Worm (Caenorhabditis elegans): ENCODE measurements around the gene C48D5.3.

Gene C48D5.3

DNA sequence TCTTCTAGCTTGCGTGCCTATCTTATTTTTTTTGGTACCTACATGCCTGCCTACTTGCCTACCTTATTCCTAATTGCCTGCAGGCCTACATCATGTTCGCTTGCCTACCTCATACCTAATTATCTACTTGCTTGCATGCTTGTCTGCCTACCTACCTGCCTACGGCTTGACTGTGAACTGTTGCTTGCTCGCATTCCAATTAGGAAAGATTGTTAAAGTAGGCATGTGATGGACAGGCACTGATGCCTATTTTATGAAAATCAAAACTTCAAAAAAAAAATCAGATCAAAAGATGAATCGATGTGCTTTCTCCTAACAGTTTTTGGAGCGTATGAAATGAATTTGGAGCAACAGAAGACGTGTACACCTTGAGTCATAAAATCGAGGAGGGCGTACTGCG, 31.2 kb downstream of the C48D5.3 start:
- TF ChIP-seq elt-3 (tag; optimal IDR thresholded peaks at IDR 0.05), result no peak
- no peak for TF ChIP-seq ceh-9 (tag; optimal IDR thresholded peaks at IDR 0.05)
- TF ChIP-seq nfya-1 (tag; optimal IDR thresholded peaks at IDR 0.05; ENCODE audit: insufficient read depth), result no peak
- TF ChIP-seq lsy-12 (tag; optimal IDR thresholded peaks at IDR 0.05), result no peak
- TF ChIP-seq R02D3.7 (tag; optimal IDR thresholded peaks at IDR 0.05), result no peak
- no peak for TF ChIP-seq ztf-4 (tag; optimal IDR thresholded peaks at IDR 0.05)
- TF ChIP-seq daf-12 (tag; optimal IDR thresholded peaks at IDR 0.05), result no peak
- TF ChIP-seq tbx-2 (tag; optimal IDR thresholded peaks at IDR 0.05), result no peak
- no peak for TF ChIP-seq ceh-82 (tag; optimal IDR thresholded peaks at IDR 0.05)
- TF ChIP-seq jun-1 (tag; optimal IDR thresholded peaks at IDR 0.05), result no peak
- TF ChIP-seq skn-1 (tag; optimal IDR thresholded peaks at IDR 0.05), result no peak
- TF ChIP-seq nhr-23 (tag; optimal IDR thresholded peaks at IDR 0.05), result no peak
- TF ChIP-seq eor-1 (tag; optimal IDR thresholded peaks at IDR 0.05), result no peak
- no peak for TF ChIP-seq zag-1 (tag; optimal IDR thresholded peaks at IDR 0.05)

DNA sequence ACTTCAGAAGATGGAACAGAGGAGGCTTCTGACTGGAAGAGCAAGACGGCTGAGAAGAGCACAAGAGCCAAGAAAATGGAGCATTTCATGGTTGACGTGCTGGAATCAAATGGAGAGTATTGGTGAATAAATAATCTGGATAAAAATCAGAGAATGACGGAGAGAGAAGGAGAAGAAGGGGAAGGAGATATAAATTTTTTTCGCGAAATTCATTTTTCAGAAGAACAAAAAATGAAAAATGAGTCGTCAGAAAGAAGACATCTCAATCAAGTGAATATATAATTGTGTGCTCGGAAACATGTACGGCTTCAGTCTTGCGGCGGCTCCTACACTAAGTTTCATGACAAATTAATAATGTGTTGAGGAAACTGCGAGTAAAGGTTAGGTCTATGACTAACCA, 31.8 kb downstream of the C48D5.3 start, which contains the start of gene C54C6.5:
Gene C54C6.5 (minus strand): TSS at position 101 of the 400 bp plus-strand sequence.
- TF ChIP-seq lsy-12 (tag; optimal IDR thresholded peaks at IDR 0.05), result no peak
- TF ChIP-seq aly-2 (tag; optimal IDR thresholded peaks at IDR 0.05), result no peak
- TF ChIP-seq mdl-1 (tag; optimal IDR thresholded peaks at IDR 0.05), result no peak
- TF ChIP-seq skn-1 (tag; optimal IDR thresholded peaks at IDR 0.05), result no peak
- TF ChIP-seq fkh-2 (tag; optimal IDR thresholded peaks at IDR 0.05), result no peak
- TF ChIP-seq nhr-11 (tag; optimal IDR thresholded peaks at IDR 0.05), result no peak
- no peak for TF ChIP-seq fos-1 (tag; optimal IDR thresholded peaks at IDR 0.05)
- no peak for TF ChIP-seq egl-5 (tag; optimal IDR thresholded peaks at IDR 0.05)
- TF ChIP-seq nhr-237 (tag; optimal IDR thresholded peaks at IDR 0.05), result no peak
- TF ChIP-seq unc-39 (tag; optimal IDR thresholded peaks at IDR 0.05), result no peak
- TF ChIP-seq ztf-4 (tag; optimal IDR thresholded peaks at IDR 0.05), result no peak
- TF ChIP-seq ceh-28 (tag; optimal IDR thresholded peaks at IDR 0.05), result no peak
- TF ChIP-seq elt-3 (tag; optimal IDR thresholded peaks at IDR 0.05), result no peak

- TF ChIP-seq tbx-2 (tag; optimal IDR thresholded peaks at IDR 0.05), result no peak
- TF ChIP-seq hmg-11 (tag; optimal IDR thresholded peaks at IDR 0.05), result no peak
- TF ChIP-seq nhr-77 (tag; optimal IDR thresholded peaks at IDR 0.05), result no peak
These were observed 33.5 kb downstream of the C48D5.3 start, which contains the start of gene C54C6.11 for ce11 chrIII:3548017-3548416. C54C6.11 (plus strand) TSS chrIII:3548317.

DNA sequence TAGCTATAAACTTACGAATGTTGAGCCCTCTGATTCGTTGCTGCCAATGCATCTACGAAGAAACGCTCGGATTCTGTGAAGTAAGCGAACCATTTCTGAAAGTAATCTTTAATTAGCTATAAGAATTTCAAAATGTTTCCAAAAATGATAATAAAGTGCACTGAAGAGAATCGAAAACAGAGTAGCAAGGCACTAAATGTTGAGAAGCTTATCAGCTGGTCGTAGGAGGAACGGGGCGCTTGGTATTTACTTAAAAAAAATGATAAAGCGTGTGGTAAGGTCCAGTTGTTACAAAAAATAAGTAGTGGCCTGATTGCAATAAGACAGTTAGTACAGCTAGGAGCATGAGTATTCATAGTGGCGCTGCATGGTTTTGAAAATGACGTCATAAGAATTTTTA, 35.2 kb downstream of the C48D5.3 start, which contains the start of gene C54C6.7:
Gene C54C6.7 (minus strand): TSS at position 101 of the 400 bp plus-strand sequence.
- TF ChIP-seq fkh-2 (tag; optimal IDR thresholded peaks at IDR 0.05) (no peak), nhr-43 (tag; optimal IDR thresholded peaks at IDR 0.05; ENCODE audit: poor library complexity, severe bottlenecking) (no peak), ztf-11 (tag; optimal IDR thresholded peaks at IDR 0.05) (no peak), sea-2 (GFP tag; optimal IDR thresholded peaks at IDR 0.05) (no peak), nhr-67 (tag; optimal IDR thresholded peaks at IDR 0.05) (no peak), lsy-12 (tag; optimal IDR thresholded peaks at IDR 0.05) (no peak), snpc-4 (tag; optimal IDR thresholded peaks at IDR 0.05) (no peak), lin-39 (tag; optimal IDR thresholded peaks at IDR 0.05) (no peak), daf-12 (tag; optimal IDR thresholded peaks at IDR 0.05) (no peak), unc-39 (tag; optimal IDR thresholded peaks at IDR 0.05) (no peak), nhr-237 (tag; optimal IDR thresholded peaks at IDR 0.05) (no peak), hmg-11 (tag; optimal IDR thresholded peaks at IDR 0.05) (no peak), elt-1 (tag; optimal IDR thresholded peaks at IDR 0.05) (no peak), mdl-1 (tag; optimal IDR thresholded peaks at IDR 0.05) (no peak), elt-3 (tag; optimal IDR thresholded peaks at IDR 0.05) (no peak), jun-1 (tag; optimal IDR thresholded peaks at IDR 0.05) (no peak), lin-15B (tag; optimal IDR thresholded peaks at IDR 0.05) (no peak), nhr-25 (tag; optimal IDR thresholded peaks at IDR 0.05) (no peak)

DNA sequence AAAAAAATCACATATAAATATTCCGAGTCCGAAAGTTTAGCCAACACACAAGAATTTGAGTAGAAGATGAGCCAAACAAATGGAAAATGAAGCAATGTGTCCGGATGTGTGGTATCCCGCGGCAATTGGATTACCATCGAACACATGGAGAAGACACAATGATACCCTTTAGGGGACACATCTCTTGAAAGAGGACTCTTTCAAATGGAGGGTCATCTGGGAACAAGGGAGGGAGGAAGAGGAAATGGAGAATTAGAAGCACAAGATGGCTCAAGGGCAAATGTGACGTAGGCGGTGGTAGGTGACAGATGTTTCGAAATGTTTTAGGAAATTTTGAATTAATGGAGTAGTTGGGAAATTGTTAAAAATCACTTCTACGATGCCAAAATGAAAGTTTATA, 38.5 kb downstream of the C48D5.3 start:
- TF ChIP-seq aly-2 (tag; optimal IDR thresholded peaks at IDR 0.05) (no peak), lin-39 (tag; optimal IDR thresholded peaks at IDR 0.05) (peak; percentile 3), tbx-2 (tag; optimal IDR thresholded peaks at IDR 0.05) (no peak), nfya-1 (tag; optimal IDR thresholded peaks at IDR 0.05; ENCODE audit: insufficient read depth) (no peak), jun-1 (tag; optimal IDR thresholded peaks at IDR 0.05) (no peak), ceh-28 (tag; optimal IDR thresholded peaks at IDR 0.05) (no peak)

Measured in whole organism, L3 larva.